Worm (Caenorhabditis elegans): ENCODE measurements around the gene elof-1.

elof-1 gene

DNA sequence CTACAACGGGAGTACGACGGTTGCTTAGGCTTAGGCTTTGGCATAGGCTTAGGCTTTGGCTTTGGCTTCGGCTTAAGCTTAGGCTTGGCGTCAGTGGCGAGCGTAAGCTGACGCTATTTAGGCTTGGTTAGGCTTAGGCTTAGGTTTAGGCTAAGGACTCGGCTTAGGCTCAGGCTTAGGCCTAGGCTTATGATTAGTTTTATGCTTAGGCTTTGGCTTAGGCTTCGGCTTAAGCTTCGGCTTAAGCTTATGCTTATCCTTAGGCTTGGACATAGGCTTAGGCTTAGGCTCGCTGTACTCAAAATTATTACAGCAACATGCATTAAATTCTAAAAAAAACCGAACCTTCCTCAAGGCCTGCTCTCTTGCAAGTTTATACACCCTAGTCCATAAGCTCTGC, 25.1 kb downstream of the elof-1 start:
- TF ChIP-seq aha-1 (tag): peak; percentile 85
- TF ChIP-seq nhr-25 (tag; optimal IDR thresholded peaks at IDR 0.05; ENCODE audit: borderline replicate concordance, insufficient read depth): no peak

- TF ChIP-seq lim-7 (GFP tag; IDR thresholded peaks at IDR 0.05) (no peak), nhr-11 (tag; optimal IDR thresholded peaks at IDR 0.05) (no peak), daf-19 (GFP tag; conservative IDR thresholded peaks at IDR 0.05) (no peak), tra-1 (GFP tag; IDR thresholded peaks at IDR 0.05) (no peak), spr-1 (tag; optimal IDR thresholded peaks at IDR 0.05) (no peak), lin-1 (GFP tag; IDR thresholded peaks at IDR 0.05) (no peak), ZK546.5 (tag; optimal IDR thresholded peaks at IDR 0.05) (no peak), lin-39 (tag; optimal IDR thresholded peaks at IDR 0.05) (no peak), set-16 (GFP tag; IDR thresholded peaks at IDR 0.05) (no peak), gei-8 (GFP tag; optimal IDR thresholded peaks at IDR 0.05) (no peak), lin-13 (GFP tag; optimal IDR thresholded peaks at IDR 0.05) (no peak), daf-8 (GFP tag; IDR thresholded peaks at IDR 0.05) (no peak), hif-1 (tag; optimal IDR thresholded peaks at IDR 0.05) (no peak), dmd-9 (GFP tag; IDR thresholded peaks at IDR 0.05) (no peak), fkh-10 (GFP tag; optimal IDR thresholded peaks at IDR 0.05) (no peak), cey-2 (tag; optimal IDR thresholded peaks at IDR 0.05; ENCODE audit: borderline replicate concordance, insufficient read depth) (no peak), hlh-11 (tag; optimal IDR thresholded peaks at IDR 0.05) (no peak)
Observed at ce11 chrII:14377796-14378195, 28.3 kb downstream of the elof-1 start, which contains the start of gene acr-20. acr-20 (minus strand) TSS chrII:14377896.

DNA sequence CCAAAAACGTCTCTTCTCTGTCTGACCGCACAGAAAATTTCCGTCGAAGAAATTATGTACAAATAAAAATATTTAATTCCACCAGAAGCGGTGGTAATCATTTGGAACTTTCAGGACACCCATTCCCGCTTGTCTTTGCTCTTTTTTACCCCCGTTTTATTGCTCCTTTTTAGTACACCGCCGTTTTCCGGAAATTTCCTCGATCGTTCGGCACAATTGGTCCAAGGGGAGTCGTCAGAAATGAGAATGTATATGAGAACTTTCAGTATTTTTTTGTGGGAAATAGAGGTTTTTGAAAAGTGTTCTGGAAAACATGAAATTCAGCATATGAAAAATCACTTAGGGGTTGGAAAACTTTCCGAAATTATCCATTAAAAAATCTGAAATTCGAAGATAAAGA, 31.2 kb downstream of the elof-1 start:
- TF ChIP-seq Y105C5A.15 (GFP tag; IDR thresholded peaks at IDR 0.05) (no peak), aha-1 (tag) (peak; percentile 93)

- TF ChIP-seq snpc-1.2 (GFP tag; IDR thresholded peaks at IDR 0.05) (no peak), ztf-7 (tag; optimal IDR thresholded peaks at IDR 0.05) (no peak), nhr-237 (tag; optimal IDR thresholded peaks at IDR 0.05) (no peak), sdz-12 (GFP tag; optimal IDR thresholded peaks at IDR 0.05) (no peak), set-16 (GFP tag; IDR thresholded peaks at IDR 0.05) (no peak), ctbp-1 (GFP tag; IDR thresholded peaks at IDR 0.05) (no peak), Y75B8A.6 (GFP tag; IDR thresholded peaks at IDR 0.05) (no peak), rbr-2 (tag; optimal IDR thresholded peaks at IDR 0.05) (no peak), mep-1 (tag; optimal IDR thresholded peaks at IDR 0.05) (no peak), lin-15B (tag; optimal IDR thresholded peaks at IDR 0.05) (no peak), lir-3 (tag; optimal IDR thresholded peaks at IDR 0.05) (no peak), egl-27 (tag; optimal IDR thresholded peaks at IDR 0.05) (no peak), zip-2 (tag; optimal IDR thresholded peaks at IDR 0.05) (no peak)
Observed at ce11 chrII:14381450-14381849, 31.9 kb downstream of the elof-1 start, which contains the start of gene sdz-26. sdz-26 (plus strand) TSS chrII:14381750.

- TF ChIP-seq ztf-7 (tag; optimal IDR thresholded peaks at IDR 0.05) (peak; percentile 41), mdt-29 (GFP tag; IDR thresholded peaks at IDR 0.05) (no peak), rbr-2 (tag; optimal IDR thresholded peaks at IDR 0.05) (peak; percentile 63), unc-130 (GFP tag; optimal IDR thresholded peaks at IDR 0.05) (peak; percentile 16), T26A8.4 (GFP tag; IDR thresholded peaks at IDR 0.05) (peak; percentile 45; the same call in 1 of the 2 replicates), zfp-2 (tag; optimal IDR thresholded peaks at IDR 0.05) (no peak), dpl-1 (GFP tag; optimal IDR thresholded peaks at IDR 0.05) (peak; percentile 97), dmd-6 (GFP tag; IDR thresholded peaks at IDR 0.05) (peak; percentile 34), Y5F2A.4 (GFP tag; optimal IDR thresholded peaks at IDR 0.05) (no peak), skn-1 (tag; optimal IDR thresholded peaks at IDR 0.05) (no peak), T20F7.1 (GFP tag; optimal IDR thresholded peaks at IDR 0.05) (no peak), R02D3.7 (tag; optimal IDR thresholded peaks at IDR 0.05) (no peak), attf-4 (tag; optimal IDR thresholded peaks at IDR 0.05) (no peak), jun-1 (tag; optimal IDR thresholded peaks at IDR 0.05) (no peak), nhr-102 (tag; optimal IDR thresholded peaks at IDR 0.05) (peak; percentile 32), ctbp-1 (GFP tag; IDR thresholded peaks at IDR 0.05) (no peak), mxl-3 (GFP tag; optimal IDR thresholded peaks at IDR 0.05) (no peak), hif-1 (tag; optimal IDR thresholded peaks at IDR 0.05) (peak in 1 of 2 experiments; percentile 46)
Observed at ce11 chrII:14383644-14384043, 34.1 kb downstream of the elof-1 start, which contains the start of gene mes-2. mes-2 (plus strand) TSS chrII:14383973.

All from whole organism, L4 larva.